3 fruit fly cellular contexts compared by ENCODE assay signal in genomic region chr3R:23297132-23297862, dm6.
TF ChIP-seq lines count a peak whose summit lies in the region.

No protein-coding gene starts in this region.

TF ChIP-seq in whole organism, embryonic, 481 proteins besides CTCF, POLR2A, EP300 and RAD21 (continued from another document and continues in another):
- TF ChIP-seq aop (GFP tag; IDR thresholded peaks at IDR 0.05; lab: Robert Waterston, UW) (peak; percentile 30; the same call in 1 of the 2 replicates), CG9797 (GFP tag; optimal IDR thresholded peaks at IDR 0.05; lab: Kevin White, UChicago) (no peak), unpg (GFP tag; optimal IDR thresholded peaks at IDR 0.05; lab: Kevin White, UChicago) (peak; percentile 43), kay (GFP tag; optimal IDR thresholded peaks at IDR 0.05; lab: Kevin White, UChicago) (peak; percentile 13), Atf-2 (GFP tag; optimal IDR thresholded peaks at IDR 0.05; lab: Kevin White, UChicago) (no peak), CG2889 (GFP tag; IDR thresholded peaks at IDR 0.05; lab: Robert Waterston, UW) (no peak), bsh (GFP tag; optimal IDR thresholded peaks at IDR 0.05; lab: Kevin White, UChicago) (peak in 1 of 2 experiments; percentile 66), sug (tag; optimal IDR thresholded peaks at IDR 0.05; lab: Kevin White, UChicago) (no peak), bcd (GFP tag; optimal IDR thresholded peaks at IDR 0.05; lab: Kevin White, UChicago) (no peak), CG7556 (GFP tag; optimal IDR thresholded peaks at IDR 0.05; lab: Kevin White, UChicago) (peak; percentile 8), HHEX (GFP tag; optimal IDR thresholded peaks at IDR 0.05; lab: Kevin White, UChicago) (peak; percentile 50), ase (GFP tag; IDR thresholded peaks at IDR 0.05; lab: Robert Waterston, UW) (no peak), CG34376 (GFP tag; optimal IDR thresholded peaks at IDR 0.05; lab: Kevin White, UChicago) (peak; percentile 40), Oli (tag; optimal IDR thresholded peaks at IDR 0.05; lab: Kevin White, UChicago) (peak; percentile 18), CG9932 (GFP tag; IDR thresholded peaks at IDR 0.05; lab: Robert Waterston, UW) (no peak), CG8359 (GFP tag; optimal IDR thresholded peaks at IDR 0.05; lab: Kevin White, UChicago; ENCODE audit: borderline replicate concordance) (no peak), CG5180 (GFP tag; optimal IDR thresholded peaks at IDR 0.05; lab: Kevin White, UChicago) (no peak), CG8924 (tag; optimal IDR thresholded peaks at IDR 0.05; lab: Kevin White, UChicago) (peak; percentile 23), ATbp (GFP tag; optimal IDR thresholded peaks at IDR 0.05; lab: Kevin White, UChicago) (no peak), Neu2 (GFP tag; optimal IDR thresholded peaks at IDR 0.05; lab: Kevin White, UChicago; ENCODE audit: borderline replicate concordance) (no peak), CG2678 (tag; optimal IDR thresholded peaks at IDR 0.05; lab: Kevin White, UChicago) (peak; percentile 34), danr (GFP tag; IDR thresholded peaks at IDR 0.05; lab: Robert Waterston, UW) (no peak), gem (tag; optimal IDR thresholded peaks at IDR 0.05; lab: Kevin White, UChicago) (peak; percentile 72), CG13296 (GFP tag; optimal IDR thresholded peaks at IDR 0.05; lab: Kevin White, UChicago) (no peak), Blimp-1 (GFP tag; optimal IDR thresholded peaks at IDR 0.05; lab: Kevin White, UChicago) (peak; percentile 51), CG6175 (GFP tag; IDR thresholded peaks at IDR 0.05; lab: Robert Waterston, UW) (no peak), Spps (tag; optimal IDR thresholded peaks at IDR 0.05; lab: Kevin White, UChicago) (peak; percentile 23), CG8478 (optimal IDR thresholded peaks at IDR 0.05; lab: Kevin White, UChicago) (no peak), Trl (optimal IDR thresholded peaks at IDR 0.05; lab: Kevin White, UChicago) (no peak), Trl (GFP tag; optimal IDR thresholded peaks at IDR 0.05; lab: Kevin White, UChicago) (no peak), Deaf1 (tag; optimal IDR thresholded peaks at IDR 0.05; lab: Kevin White, UChicago) (peak; percentile 65), fu2 (GFP tag; optimal IDR thresholded peaks at IDR 0.05; lab: Kevin White, UChicago) (no peak), B-H2 (GFP tag; optimal IDR thresholded peaks at IDR 0.05; lab: Kevin White, UChicago) (no peak), CG10431 (GFP tag; optimal IDR thresholded peaks at IDR 0.05; lab: Kevin White, UChicago) (peak; percentile 18), CG9609 (GFP tag; optimal IDR thresholded peaks at IDR 0.05; lab: Kevin White, UChicago) (no peak), grn (GFP tag; optimal IDR thresholded peaks at IDR 0.05; lab: Kevin White, UChicago) (no peak), Mes4 (GFP tag; optimal IDR thresholded peaks at IDR 0.05; lab: Kevin White, UChicago) (no peak), sr (GFP tag; IDR thresholded peaks at IDR 0.05; lab: Robert Waterston, UW) (no peak), nerfin-2 (GFP tag; IDR thresholded peaks at IDR 0.05; lab: Robert Waterston, UW; ENCODE audit: partially characterized antibody) (no peak), chinmo (GFP tag; IDR thresholded peaks at IDR 0.05; lab: Robert Waterston, UW; ENCODE audit: partially characterized antibody) (0 out of 4 replicates have a peak, but pooled peaks have one; percentile 14), CG6813 (GFP tag; optimal IDR thresholded peaks at IDR 0.05; lab: Kevin White, UChicago) (peak; percentile 27), Vsx1 (GFP tag; optimal IDR thresholded peaks at IDR 0.05; lab: Kevin White, UChicago) (peak; percentile 18), pb (GFP tag; optimal IDR thresholded peaks at IDR 0.05; lab: Kevin White, UChicago) (no peak), CG31441 (GFP tag; IDR thresholded peaks at IDR 0.05; lab: Robert Waterston, UW) (peak; percentile 38; the same call in 1 of the 2 replicates)

TF ChIP-seq in whole organism, prepupa, 60 proteins besides CTCF, POLR2A, EP300 and RAD21 (continued from another document):
- TF ChIP-seq eg (GFP tag; IDR thresholded peaks at IDR 0.05; lab: Robert Waterston, UW) (no peak), CG31627 (GFP tag; optimal IDR thresholded peaks at IDR 0.05; lab: Kevin White, UChicago) (peak; percentile 53), CG4318 (GFP tag; optimal IDR thresholded peaks at IDR 0.05; lab: Kevin White, UChicago) (no peak), CG15336 (GFP tag; IDR thresholded peaks at IDR 0.05; lab: Robert Waterston, UW) (no peak), CG11902 (GFP tag; optimal IDR thresholded peaks at IDR 0.05; lab: Kevin White, UChicago) (no peak), net (GFP tag; optimal IDR thresholded peaks at IDR 0.05; lab: Kevin White, UChicago) (no peak), Ets96B (tag; optimal IDR thresholded peaks at IDR 0.05; lab: Kevin White, UChicago) (no peak), CG10631 (GFP tag; optimal IDR thresholded peaks at IDR 0.05; lab: Kevin White, UChicago) (peak; percentile 44), CG32006 (GFP tag; optimal IDR thresholded peaks at IDR 0.05; lab: Kevin White, UChicago) (no peak), CG34406 (GFP tag; optimal IDR thresholded peaks at IDR 0.05; lab: Kevin White, UChicago) (peak; percentile 34), spab (GFP tag; optimal IDR thresholded peaks at IDR 0.05; lab: Kevin White, UChicago) (no peak), CG8632 (GFP tag; optimal IDR thresholded peaks at IDR 0.05; lab: Kevin White, UChicago) (peak; percentile 31), fd85E (GFP tag; optimal IDR thresholded peaks at IDR 0.05; lab: Kevin White, UChicago) (no peak), Ets21C (GFP tag; optimal IDR thresholded peaks at IDR 0.05; lab: Kevin White, UChicago) (peak; percentile 35), Eip78C (GFP tag; lab: Kevin White, UChicago) (peak; percentile 75), CG10669 (GFP tag; optimal IDR thresholded peaks at IDR 0.05; lab: Kevin White, UChicago) (no peak), lz (GFP tag; optimal IDR thresholded peaks at IDR 0.05; lab: Kevin White, UChicago) (peak; percentile 50), esn (GFP tag; optimal IDR thresholded peaks at IDR 0.05; lab: Kevin White, UChicago) (peak; percentile 82), Sox15 (GFP tag; optimal IDR thresholded peaks at IDR 0.05; lab: Kevin White, UChicago) (no peak), salr (GFP tag; optimal IDR thresholded peaks at IDR 0.05; lab: Kevin White, UChicago) (no peak), Sox102F (GFP tag; optimal IDR thresholded peaks at IDR 0.05; lab: Kevin White, UChicago) (peak; percentile 51), Eip93F (GFP tag; optimal IDR thresholded peaks at IDR 0.05; lab: Kevin White, UChicago) (no peak), Gug (GFP tag; IDR thresholded peaks at IDR 0.05; lab: Robert Waterston, UW) (no peak), topi (GFP tag; optimal IDR thresholded peaks at IDR 0.05; lab: Kevin White, UChicago) (peak; percentile 59), Hr4 (GFP tag; optimal IDR thresholded peaks at IDR 0.05; lab: Kevin White, UChicago) (no peak), pdm3 (GFP tag; optimal IDR thresholded peaks at IDR 0.05; lab: Kevin White, UChicago) (peak; percentile 49), fkh (GFP tag; optimal IDR thresholded peaks at IDR 0.05; lab: Kevin White, UChicago) (no peak), Met (GFP tag; optimal IDR thresholded peaks at IDR 0.05; lab: Kevin White, UChicago) (peak; percentile 74), CG3032 (tag; optimal IDR thresholded peaks at IDR 0.05; lab: Kevin White, UChicago) (no peak), CG11762 (GFP tag; optimal IDR thresholded peaks at IDR 0.05; lab: Kevin White, UChicago; ENCODE audit: insufficient read depth) (no peak), Blimp-1 (GFP tag; optimal IDR thresholded peaks at IDR 0.05; lab: Kevin White, UChicago) (no peak), svp (GFP tag; lab: Kevin White, UChicago) (no peak), CG16779 (tag; optimal IDR thresholded peaks at IDR 0.05; lab: Kevin White, UChicago) (no peak)

TF ChIP-seq in whole organism, wandering third instar larva, 38 proteins besides CTCF, POLR2A, EP300 and RAD21 (continued from another document):
- TF ChIP-seq jim (GFP tag; optimal IDR thresholded peaks at IDR 0.05; lab: Kevin White, UChicago), result no peak
- peak; percentile 64 for TF ChIP-seq HLH106 (tag; optimal IDR thresholded peaks at IDR 0.05; lab: Kevin White, UChicago)
- TF ChIP-seq pan (optimal IDR thresholded peaks at IDR 0.05; lab: Kevin White, UChicago), result no peak
- TF ChIP-seq CG9705 (GFP tag; optimal IDR thresholded peaks at IDR 0.05; lab: Kevin White, UChicago), result no peak
- peak; percentile 30 for TF ChIP-seq dmrt93B (GFP tag; optimal IDR thresholded peaks at IDR 0.05; lab: Kevin White, UChicago)
- peak; percentile 64 for TF ChIP-seq rgr (GFP tag; optimal IDR thresholded peaks at IDR 0.05; lab: Kevin White, UChicago)
- no peak for TF ChIP-seq dl (GFP tag; optimal IDR thresholded peaks at IDR 0.05; lab: Kevin White, UChicago; ENCODE audit: insufficient read depth in 1 of 2, partially characterized antibody in 2 of 2)
- peak; percentile 55 for TF ChIP-seq br (GFP tag; optimal IDR thresholded peaks at IDR 0.05; lab: Kevin White, UChicago)
TF ChIP-seq in whole organism, wandering third instar larva: peak in this region for 18.
